Worm (Caenorhabditis elegans) whole organism, L2 larva: ENCODE measurements around the gene ggtb-1.

Source experiments
- C34F6.9 ChIP-seq: fragments of 150-350 bp; optimal IDR thresholded peaks from 2 replicates; lab custom pipeline; 2014; ENCODE audit warnings: missing biosample characterization, missing genetic modification characterization
- F13H6.1 ChIP-seq: sonication (generic microtip); optimal IDR thresholded peaks from 2 replicates; lab custom pipeline; 2016; ENCODE audit warnings: missing genetic modification characterization, missing compliant biosample characterization
- R02D3.7 ChIP-seq: fragments of 150-350 bp; optimal IDR thresholded peaks from 2 replicates; lab custom pipeline; 2014; ENCODE audit warnings: missing biosample characterization, missing genetic modification characterization
- Y55F3AM.14 ChIP-seq: fragments of 200-800 bp; sonication (Bioruptor generic); optimal IDR thresholded peaks from 2 replicates; lab custom pipeline; 2018; ENCODE audit warnings: mild to moderate bottlenecking, missing genetic modification characterization, missing compliant biosample characterization
- ZK546.5 ChIP-seq: sonication (generic microtip); optimal IDR thresholded peaks from 2 replicates; lab custom pipeline; 2017; ENCODE audit warnings: missing biosample characterization, missing genetic modification characterization
- aly-2 ChIP-seq: fragments of 150-350 bp; optimal IDR thresholded peaks from 2 replicates; lab custom pipeline; 2014; ENCODE audit warnings: missing biosample characterization, missing genetic modification characterization
- ama-1 ChIP-seq: fragments of 150-350 bp; optimal IDR thresholded peaks from 2 replicates; lab custom pipeline; 2018; ENCODE audit warnings: inconsistent platforms
- blmp-1 ChIP-seq: sonication (generic microtip); optimal IDR thresholded peaks from 2 replicates; lab custom pipeline; 2017; ENCODE audit warnings: missing genetic modification characterization, mild to moderate bottlenecking, missing compliant biosample characterization, antibody characterized with exemption, moderate library complexity; ENCODE audit not compliant: insufficient read depth
- ceh-82 ChIP-seq: fragments of 150-350 bp; optimal IDR thresholded peaks from 2 replicates; lab custom pipeline; 2014; ENCODE audit warnings: missing biosample characterization, missing genetic modification characterization
- crh-2 ChIP-seq: sonication (generic microtip); optimal IDR thresholded peaks from 2 replicates; lab custom pipeline; 2017; ENCODE audit warnings: missing biosample characterization, missing genetic modification characterization
- dmd-4 ChIP-seq: sonication (generic microtip); optimal IDR thresholded peaks from 2 replicates; lab custom pipeline; 2017; ENCODE audit warnings: missing biosample characterization, missing genetic modification characterization
- egl-27 ChIP-seq: sonication (generic microtip); optimal IDR thresholded peaks from 3 replicates; lab custom pipeline; 2017; ENCODE audit warnings: missing biosample characterization, missing genetic modification reagents, missing genetic modification characterization
- elt-3 ChIP-seq: sonication (generic microtip); optimal IDR thresholded peaks from 2 replicates; lab custom pipeline; 2017; ENCODE audit warnings: missing biosample characterization, missing genetic modification characterization
- fos-1 ChIP-seq: fragments of 150-350 bp; optimal IDR thresholded peaks from 2 replicates; lab custom pipeline; 2014; ENCODE audit warnings: missing biosample characterization, missing genetic modification characterization
- gmeb-1 ChIP-seq: fragments of 150-350 bp; optimal IDR thresholded peaks from 2 replicates; lab custom pipeline; 2014; ENCODE audit warnings: missing biosample characterization, missing genetic modification characterization
- lin-11 ChIP-seq: fragments of 150-350 bp; sonication (generic microtip); optimal IDR thresholded peaks from 2 replicates; lab custom pipeline; 2014; ENCODE audit warnings: missing biosample characterization, missing genetic modification characterization, inconsistent platforms, mixed read lengths
- lin-13 ChIP-seq: fragments of 150-350 bp; optimal IDR thresholded peaks from 2 replicates; lab custom pipeline; 2014; ENCODE audit warnings: missing biosample characterization, missing genetic modification reagents, missing genetic modification characterization
- lsy-2 ChIP-seq, 2 experiments: fragments of 150-350 bp in 1 of 2; sonication (generic microtip) in 1 of 2; optimal IDR thresholded peaks; 2 replicates each; lab custom pipeline; 2014 to 2017; ENCODE audit warnings: missing biosample characterization in 2 of 2, missing genetic modification characterization in 2 of 2
- mab-5 ChIP-seq: fragments of 150-350 bp; optimal IDR thresholded peaks from 2 replicates; lab custom pipeline; 2014; ENCODE audit warnings: missing biosample characterization, missing genetic modification characterization
- mbf-1 ChIP-seq: sonication (generic microtip); optimal IDR thresholded peaks from 2 replicates; lab custom pipeline; 2017; ENCODE audit warnings: missing biosample characterization, missing genetic modification characterization
- mdl-1 ChIP-seq, 2 experiments: fragments of 150-350 bp in 1 of 2; sonication (generic microtip) in 1 of 2; optimal IDR thresholded peaks; 2 replicates each; lab custom pipeline; 2017; ENCODE audit warnings: missing biosample characterization in 2 of 2, missing genetic modification characterization in 2 of 2
- nhr-10 ChIP-seq: sonication (generic microtip); optimal IDR thresholded peaks from 2 replicates; lab custom pipeline; 2017; ENCODE audit warnings: missing biosample characterization, missing genetic modification characterization
- nhr-11 ChIP-seq: fragments of 150-350 bp; optimal IDR thresholded peaks from 2 replicates; lab custom pipeline; 2014; ENCODE audit warnings: missing biosample characterization, missing genetic modification characterization
- nhr-12 ChIP-seq: fragments of 150-350 bp; optimal IDR thresholded peaks from 2 replicates; lab custom pipeline; 2014; ENCODE audit warnings: missing biosample characterization, missing genetic modification characterization
- nhr-129 ChIP-seq: fragments of 150-350 bp; optimal IDR thresholded peaks from 2 replicates; lab custom pipeline; 2014; ENCODE audit warnings: missing biosample characterization, missing genetic modification characterization
- nhr-21 ChIP-seq: fragments of 150-350 bp; optimal IDR thresholded peaks from 2 replicates; lab custom pipeline; 2014; ENCODE audit warnings: missing biosample characterization, missing genetic modification characterization
- nhr-23 ChIP-seq: fragments of 150-350 bp; optimal IDR thresholded peaks from 2 replicates; lab custom pipeline; 2014; ENCODE audit warnings: missing biosample characterization, missing genetic modification reagents, missing genetic modification characterization
- nhr-237 ChIP-seq: fragments of 150-350 bp; optimal IDR thresholded peaks from 2 replicates; lab custom pipeline; 2014; ENCODE audit warnings: missing biosample characterization, missing genetic modification characterization
- nhr-25 ChIP-seq: fragments of 150-350 bp; sonication (generic microtip); optimal IDR thresholded peaks from 3 replicates; lab custom pipeline; 2014; ENCODE audit warnings: missing biosample characterization, missing genetic modification characterization
- nhr-6 ChIP-seq: fragments of 150-350 bp; optimal IDR thresholded peaks from 2 replicates; lab custom pipeline; 2014; ENCODE audit warnings: missing biosample characterization, missing genetic modification characterization
- nhr-77 ChIP-seq: fragments of 150-350 bp; optimal IDR thresholded peaks from 2 replicates; lab custom pipeline; 2014; ENCODE audit warnings: missing biosample characterization, missing genetic modification characterization
- peb-1 ChIP-seq: fragments of 150-350 bp; optimal IDR thresholded peaks from 2 replicates; lab custom pipeline; 2014; ENCODE audit warnings: missing biosample characterization, missing genetic modification characterization
- sem-4 ChIP-seq: fragments of 150-350 bp; optimal IDR thresholded peaks from 2 replicates; lab custom pipeline; 2014; ENCODE audit warnings: missing biosample characterization, missing genetic modification reagents, missing genetic modification characterization
- skn-1 ChIP-seq: sonication (generic microtip); optimal IDR thresholded peaks from 2 replicates; lab custom pipeline; 2017; ENCODE audit warnings: missing biosample characterization, missing genetic modification characterization
- sma-3 ChIP-seq: sonication (generic microtip); optimal IDR thresholded peaks from 2 replicates; lab custom pipeline; 2016; ENCODE audit warnings: missing genetic modification reagents, missing genetic modification characterization, missing compliant biosample characterization
- sma-9 ChIP-seq, 2 experiments: fragments of 150-350 bp in 1 of 2; sonication (generic microtip) in 1 of 2; optimal IDR thresholded peaks; 2 replicates each; lab custom pipeline; 2014 to 2016; ENCODE audit warnings: missing genetic modification characterization in 2 of 2, mild to moderate bottlenecking in 1 of 2, missing biosample characterization in 1 of 2, missing compliant biosample characterization in 1 of 2, missing genetic modification reagents in 1 of 2, moderate library complexity in 1 of 2
- snpc-4 ChIP-seq: fragments of 150-350 bp; optimal IDR thresholded peaks from 2 replicates; lab custom pipeline; 2014; ENCODE audit warnings: missing biosample characterization, missing genetic modification characterization
- unc-39 ChIP-seq: fragments of 150-350 bp; optimal IDR thresholded peaks from 2 replicates; lab custom pipeline; 2014; ENCODE audit warnings: missing biosample characterization, missing genetic modification characterization
- unc-55 ChIP-seq: fragments of 150-350 bp; sonication (generic microtip); optimal IDR thresholded peaks from 3 replicates; lab custom pipeline; 2014; ENCODE audit warnings: missing biosample characterization, missing genetic modification reagents, missing genetic modification characterization
- unc-62 ChIP-seq: fragments of 150-350 bp; optimal IDR thresholded peaks from 2 replicates; lab custom pipeline; 2014; ENCODE audit warnings: missing biosample characterization, missing genetic modification reagents, missing genetic modification characterization
- zag-1 ChIP-seq: fragments of 150-350 bp; optimal IDR thresholded peaks from 2 replicates; lab custom pipeline; 2014; ENCODE audit warnings: missing biosample characterization, missing genetic modification characterization
- ztf-1 ChIP-seq: fragments of 200-800 bp; sonication (Bioruptor generic); conservative IDR thresholded peaks from 2 replicates; pipeline ENCODE4 v1.3.6; 2022; ENCODE audit warnings: missing genetic modification characterization, missing compliant biosample characterization
- ztf-11 ChIP-seq: sonication (generic microtip); optimal IDR thresholded peaks from 2 replicates; lab custom pipeline; 2017; ENCODE audit warnings: missing biosample characterization, missing genetic modification characterization
- ztf-4 ChIP-seq: fragments of 150-350 bp; optimal IDR thresholded peaks from 2 replicates; lab custom pipeline; 2014; ENCODE audit warnings: missing biosample characterization, missing genetic modification characterization

ggtb-1 gene

ce11 chrIII:7114952-7115488 lies 18.5 kb upstream of the ggtb-1 start, which contains the start of gene nhr-10:
nhr-10 (minus strand) TSS chrIII:7115438.
- TF ChIP-seq crh-2 (tag; lab: Kevin White, UChicago) = peak; percentile 11
- TF ChIP-seq unc-39 = no peak
- peak; percentile 13 for TF ChIP-seq ztf-4
- peak in 1 of 2 experiments; percentile 40 for TF ChIP-seq lsy-2 (tag; optimal IDR thresholded peaks at IDR 0.05; lab: Kevin White, UChicago)
- TF ChIP-seq blmp-1 (tag; lab: Kevin White, UChicago) = no peak
- no peak for TF ChIP-seq mdl-1 (tag; optimal IDR thresholded peaks at IDR 0.05; lab: Kevin White, UChicago)
- peak; percentile 61 for TF ChIP-seq dmd-4
- TF ChIP-seq sma-9 (GFP tag; optimal IDR thresholded peaks at IDR 0.05; lab: Kevin White, UChicago) = peak; percentile 37
- TF ChIP-seq sma-9 (tag; optimal IDR thresholded peaks at IDR 0.05; lab: Kevin White, UChicago) = no peak
- TF ChIP-seq nhr-21 (tag; lab: Kevin White, UChicago) = peak; percentile 81
- no peak for TF ChIP-seq lin-13 (GFP tag; lab: Kevin White, UChicago)

- TF ChIP-seq mab-5 (tag; lab: Kevin White, UChicago) = no peak
- peak; percentile 74 for TF ChIP-seq blmp-1 (tag; lab: Kevin White, UChicago)
- TF ChIP-seq zag-1 = no peak
- TF ChIP-seq mdl-1 (tag; optimal IDR thresholded peaks at IDR 0.05; lab: Kevin White, UChicago) = no peak
- no peak for TF ChIP-seq peb-1 (tag; lab: Kevin White, UChicago)
- TF ChIP-seq nhr-6 (tag; lab: Kevin White, UChicago) = peak; percentile 86
- TF ChIP-seq ceh-82 (tag; lab: Kevin White, UChicago) = no peak
- TF ChIP-seq nhr-129 (tag; lab: Kevin White, UChicago) = peak; percentile 78
- peak; percentile 61 for TF ChIP-seq unc-55 (GFP tag; lab: Kevin White, UChicago)
- TF ChIP-seq lin-11 = no peak
- TF ChIP-seq Y55F3AM.14 (GFP tag; lab: Kevin White, UChicago) = no peak
- peak; percentile 75 for TF ChIP-seq ztf-4
- TF ChIP-seq unc-39 = no peak
- TF ChIP-seq fos-1 (tag; lab: Kevin White, UChicago) = peak; percentile 76
- TF ChIP-seq sma-9 (GFP tag; optimal IDR thresholded peaks at IDR 0.05; lab: Kevin White, UChicago) = peak; percentile 81
- no peak for TF ChIP-seq sma-9 (tag; optimal IDR thresholded peaks at IDR 0.05; lab: Kevin White, UChicago)
- peak; percentile 79 for TF ChIP-seq crh-2 (tag; lab: Kevin White, UChicago)
- TF ChIP-seq nhr-25 (tag; lab: Kevin White, UChicago) = peak; percentile 89
- TF ChIP-seq mbf-1 (tag; lab: Kevin White, UChicago) = no peak
- TF ChIP-seq egl-27 (tag; lab: Kevin White, UChicago) = peak; percentile 91
- peak; percentile 35 for TF ChIP-seq nhr-10 (tag; lab: Kevin White, UChicago)
- TF ChIP-seq unc-62 = no peak
- TF ChIP-seq gmeb-1 (tag; lab: Kevin White, UChicago) = peak; percentile 21
- TF ChIP-seq sem-4 = peak; percentile 60
- TF ChIP-seq dmd-4 = no peak
- TF ChIP-seq lsy-2 (tag; optimal IDR thresholded peaks at IDR 0.05; lab: Kevin White, UChicago) = peak; percentile 25 to 69
- TF ChIP-seq snpc-4 (tag; lab: Kevin White, UChicago) = peak; percentile 27
- peak; percentile 87 for TF ChIP-seq F13H6.1 (tag; lab: Kevin White, UChicago)
- TF ChIP-seq elt-3 = no peak
- peak; percentile 76 for TF ChIP-seq nhr-21 (tag; lab: Kevin White, UChicago)
- TF ChIP-seq C34F6.9 (tag; lab: Kevin White, UChicago) = peak; percentile 71
- TF ChIP-seq sma-3 (GFP tag; lab: Kevin White, UChicago) = peak; percentile 74
- peak; percentile 64 for TF ChIP-seq lin-13 (GFP tag; lab: Kevin White, UChicago)
- TF ChIP-seq ama-1 = peak; percentile 7
Observed at ce11 chrIII:7116615-7117252, 16.8 kb upstream of the ggtb-1 start.

- TF ChIP-seq nhr-129 (tag; lab: Kevin White, UChicago) = peak; percentile 36
- TF ChIP-seq unc-55 (GFP tag; lab: Kevin White, UChicago) = no peak
- no peak for TF ChIP-seq R02D3.7 (tag; lab: Kevin White, UChicago)
- TF ChIP-seq lsy-2 (tag; optimal IDR thresholded peaks at IDR 0.05; lab: Kevin White, UChicago) = peak in 1 of 2 experiments; percentile 28
- TF ChIP-seq nhr-12 (tag; lab: Kevin White, UChicago) = no peak
- TF ChIP-seq ZK546.5 = no peak
- TF ChIP-seq nhr-23 (tag; lab: Kevin White, UChicago) = no peak
- TF ChIP-seq peb-1 (tag; lab: Kevin White, UChicago) = no peak
- TF ChIP-seq nhr-10 (tag; lab: Kevin White, UChicago) = no peak
- TF ChIP-seq skn-1 (tag; lab: Kevin White, UChicago) = no peak
- no peak for TF ChIP-seq ztf-11 (tag; lab: Kevin White, UChicago)
- TF ChIP-seq C34F6.9 (tag; lab: Kevin White, UChicago) = no peak
- TF ChIP-seq ztf-1 = no peak
- no peak for TF ChIP-seq lin-13 (GFP tag; lab: Kevin White, UChicago)
- no peak for TF ChIP-seq nhr-77 (tag; lab: Kevin White, UChicago)
- TF ChIP-seq nhr-25 (tag; lab: Kevin White, UChicago) = peak; percentile 58
- no peak for TF ChIP-seq unc-39
- TF ChIP-seq nhr-237 (tag; lab: Kevin White, UChicago) = no peak
- TF ChIP-seq elt-3 = no peak
- no peak for TF ChIP-seq mbf-1 (tag; lab: Kevin White, UChicago)
- no peak for TF ChIP-seq sem-4
- TF ChIP-seq gmeb-1 (tag; lab: Kevin White, UChicago) = peak; percentile 21
- no peak for TF ChIP-seq ama-1
- no peak for TF ChIP-seq mdl-1 (tag; optimal IDR thresholded peaks at IDR 0.05; lab: Kevin White, UChicago)
- TF ChIP-seq aly-2 (tag; lab: Kevin White, UChicago) = no peak
- no peak for TF ChIP-seq mab-5 (tag; lab: Kevin White, UChicago)
- TF ChIP-seq egl-27 (tag; lab: Kevin White, UChicago) = peak; percentile 76
- peak; percentile 65 for TF ChIP-seq crh-2 (tag; lab: Kevin White, UChicago)
- no peak for TF ChIP-seq dmd-4
- TF ChIP-seq nhr-11 (tag; lab: Kevin White, UChicago) = no peak
- TF ChIP-seq fos-1 (tag; lab: Kevin White, UChicago) = peak; percentile 31
Observed at ce11 chrIII:7120477-7120876, 13.1 kb upstream of the ggtb-1 start.
